Fruit fly (Drosophila melanogaster) whole organism, embryonic: ENCODE data around the gene dysc.

Source experiments
- Antp ChIP-seq: fragments of 200-800 bp; sonication (Bioruptor generic); optimal IDR thresholded peaks from 3 replicates; lab custom pipeline; 2016; ENCODE audit warnings: missing biosample characterization, missing genetic modification characterization
- Bteb2 ChIP-seq: fragments of 200-800 bp; sonication (Bioruptor generic); optimal IDR thresholded peaks from 2 replicates; lab custom pipeline; 2016; ENCODE audit warnings: missing biosample characterization, missing genetic modification characterization
- CG10267 ChIP-seq: fragments of 200-800 bp; sonication (Bioruptor generic); optimal IDR thresholded peaks from 2 replicates; lab custom pipeline; 2018; ENCODE audit warnings: missing biosample characterization, mild to moderate bottlenecking, missing genetic modification characterization, moderate library complexity
- CG10274 ChIP-seq: fragments of 200-800 bp; sonication (Bioruptor generic); optimal IDR thresholded peaks from 3 replicates; lab custom pipeline; 2017; ENCODE audit warnings: missing biosample characterization, mild to moderate bottlenecking, missing genetic modification characterization
- CG10654 ChIP-seq: fragments of 200-800 bp; sonication (Bioruptor generic); optimal IDR thresholded peaks from 2 replicates; lab custom pipeline; 2016; ENCODE audit warnings: missing biosample characterization, missing genetic modification characterization
- CG11085 ChIP-seq: fragments of 200-800 bp; sonication (Bioruptor generic); IDR thresholded peaks from 2 replicates; pipeline ENCODE4 v1.3.6; 2022; ENCODE audit warnings: missing biosample characterization, missing genetic modification characterization
- CG11695 ChIP-seq: fragments of 200-800 bp; sonication (Bioruptor generic); IDR thresholded peaks from 3 replicates; pipeline ENCODE4 v1.3.6; 2022; ENCODE audit warnings: missing biosample characterization, missing genetic modification characterization
- CG13775 ChIP-seq: fragments of 200-800 bp; sonication (Bioruptor generic); optimal IDR thresholded peaks from 3 replicates; lab custom pipeline; 2017; ENCODE audit warnings: missing biosample characterization, mild to moderate bottlenecking, missing genetic modification characterization
- CG14860 ChIP-seq: fragments of 200-800 bp; sonication (Bioruptor generic); IDR thresholded peaks from 3 replicates; pipeline ENCODE4 v1.3.6; 2022; ENCODE audit warnings: missing biosample characterization, missing genetic modification characterization; ENCODE audit not compliant: partially characterized antibody
- CG15479 ChIP-seq: fragments of 200-800 bp; sonication (Bioruptor generic); optimal IDR thresholded peaks from 3 replicates; lab custom pipeline; 2019; ENCODE audit warnings: missing biosample characterization, mild to moderate bottlenecking, missing genetic modification characterization, moderate library complexity
- CG18619 ChIP-seq: fragments of 200-800 bp; sonication (Bioruptor generic); optimal IDR thresholded peaks from 3 replicates; lab custom pipeline; 2017; ENCODE audit warnings: missing biosample characterization, mild to moderate bottlenecking, missing genetic modification characterization
- CG18764 ChIP-seq: fragments of 200-800 bp; sonication (Bioruptor generic); optimal IDR thresholded peaks from 3 replicates; lab custom pipeline; 2016; ENCODE audit warnings: missing biosample characterization, missing genetic modification characterization
- CG2199 ChIP-seq: fragments of 200-800 bp; sonication (Bioruptor generic); IDR thresholded peaks from 3 replicates; pipeline ENCODE4 v1.3.6; 2022; ENCODE audit warnings: missing biosample characterization, missing genetic modification characterization
- CG31224 ChIP-seq: fragments of 200-800 bp; sonication (Bioruptor generic); IDR thresholded peaks from 2 replicates; pipeline ENCODE4 v1.3.6; 2022; ENCODE audit warnings: missing biosample characterization, missing genetic modification characterization
- CG31388 ChIP-seq: fragments of 200-800 bp; sonication (Bioruptor generic); optimal IDR thresholded peaks from 2 replicates; lab custom pipeline; 2016; ENCODE audit warnings: missing biosample characterization, missing genetic modification characterization
- CG6689 ChIP-seq: fragments of 200-800 bp; sonication (Bioruptor generic); IDR thresholded peaks from 2 replicates; pipeline ENCODE4 v1.3.6; 2022; ENCODE audit warnings: missing biosample characterization, missing genetic modification characterization
- Dbx ChIP-seq: fragments of 200-800 bp; sonication (Bioruptor generic); IDR thresholded peaks from 3 replicates; pipeline ENCODE4 v1.3.6; 2022; ENCODE audit warnings: missing biosample characterization, missing genetic modification characterization
- Dip3 ChIP-seq: fragments of 200-800 bp; sonication (Bioruptor generic); optimal IDR thresholded peaks from 3 replicates; lab custom pipeline; 2016; ENCODE audit warnings: missing biosample characterization, missing genetic modification characterization
- E2f1 ChIP-seq: fragments of 200-800 bp; sonication (Bioruptor generic); IDR thresholded peaks from 2 replicates; pipeline ENCODE4 v1.3.6; 2022; ENCODE audit warnings: missing biosample characterization, missing genetic modification characterization
- H15 ChIP-seq: fragments of 200-800 bp; sonication (Bioruptor generic); IDR thresholded peaks from 3 replicates; pipeline ENCODE4 v1.3.6; 2022; ENCODE audit warnings: missing biosample characterization, missing genetic modification characterization
- HLH4C ChIP-seq: fragments of 200-800 bp; sonication (Bioruptor generic); IDR thresholded peaks from 3 replicates; pipeline ENCODE4 v1.3.6; 2022; ENCODE audit warnings: missing biosample characterization, missing genetic modification characterization; ENCODE audit not compliant: partially characterized antibody
- Hand ChIP-seq: fragments of 200-800 bp; sonication (Bioruptor generic); optimal IDR thresholded peaks from 2 replicates; lab custom pipeline; 2017; ENCODE audit warnings: mild to moderate bottlenecking, missing biosample characterization, missing genetic modification reagents, missing genetic modification characterization
- Hr3 ChIP-seq: fragments of 200-800 bp; sonication (Bioruptor generic); optimal IDR thresholded peaks from 3 replicates; lab custom pipeline; 2016; ENCODE audit warnings: missing biosample characterization, missing genetic modification characterization
- Mes4 ChIP-seq: fragments of 200-800 bp; sonication (Bioruptor generic); optimal IDR thresholded peaks from 2 replicates; lab custom pipeline; 2016; ENCODE audit warnings: missing biosample characterization, missing genetic modification characterization
- Sox100B ChIP-seq: fragments of 200-800 bp; sonication (Bioruptor generic); optimal IDR thresholded peaks from 3 replicates; lab custom pipeline; 2018; ENCODE audit warnings: missing biosample characterization, mild to moderate bottlenecking, missing genetic modification characterization
- al ChIP-seq: fragments of 200-800 bp; sonication (Bioruptor generic); IDR thresholded peaks from 2 replicates; pipeline ENCODE4 v1.3.6; 2022; ENCODE audit warnings: missing biosample characterization, missing genetic modification characterization
- aop ChIP-seq: fragments of 200-800 bp; sonication (Bioruptor generic); IDR thresholded peaks from 2 replicates; pipeline ENCODE4 v1.3.6; 2022; ENCODE audit warnings: missing biosample characterization, missing genetic modification characterization
- br ChIP-seq: fragments of >200 bp; optimal IDR thresholded peaks from 2 replicates; lab custom pipeline; 2017
- cato ChIP-seq: fragments of 200-800 bp; sonication (Bioruptor generic); optimal IDR thresholded peaks from 2 replicates; lab custom pipeline; 2016; ENCODE audit warnings: missing biosample characterization, missing genetic modification characterization, borderline replicate concordance
- dm ChIP-seq: fragments of 200-800 bp; sonication (Bioruptor generic); optimal IDR thresholded peaks from 3 replicates; lab custom pipeline; 2016; ENCODE audit warnings: missing biosample characterization, missing genetic modification characterization
- dmrt11E ChIP-seq: fragments of 200-800 bp; sonication (Bioruptor generic); optimal IDR thresholded peaks from 3 replicates; lab custom pipeline; 2018; ENCODE audit warnings: missing biosample characterization, mild to moderate bottlenecking, missing genetic modification characterization, moderate library complexity
- grn ChIP-seq: fragments of 200-800 bp; sonication (Bioruptor generic); optimal IDR thresholded peaks from 3 replicates; lab custom pipeline; 2017; ENCODE audit warnings: missing biosample characterization, missing genetic modification characterization
- gt ChIP-seq: fragments of 200-800 bp; sonication (Bioruptor generic); IDR thresholded peaks from 2 replicates; pipeline ENCODE4 v1.3.6; 2022; ENCODE audit warnings: missing biosample characterization, missing genetic modification characterization
- jumu ChIP-seq: fragments of 200-800 bp; sonication (Bioruptor generic); optimal IDR thresholded peaks from 3 replicates; lab custom pipeline; 2016; ENCODE audit warnings: missing biosample characterization, missing genetic modification characterization
- klu ChIP-seq: fragments of 200-800 bp; sonication (Bioruptor generic); IDR thresholded peaks from 2 replicates; pipeline ENCODE4 v1.3.6; 2022; ENCODE audit warnings: missing biosample characterization, missing genetic modification characterization
- lola ChIP-seq, 3 experiments: fragments of >200 bp in 2 of 3; fragments of 200-800 bp in 1 of 3; sonication (Bioruptor generic) in 1 of 3; optimal IDR thresholded peaks; 2 replicates each; lab custom pipeline; 2017 to 2019; ENCODE audit warnings: missing biosample characterization in 3 of 3, missing genetic modification characterization in 3 of 3, mild to moderate bottlenecking in 1 of 3, moderate library complexity in 1 of 3
- nmo ChIP-seq: fragments of 200-800 bp; sonication (Bioruptor generic); optimal IDR thresholded peaks from 2 replicates; lab custom pipeline; 2018; ENCODE audit warnings: missing biosample characterization, mild to moderate bottlenecking, missing genetic modification characterization, moderate library complexity
- onecut ChIP-seq: fragments of 200-800 bp; sonication (Bioruptor generic); IDR thresholded peaks from 2 replicates; pipeline ENCODE4 v1.3.6; 2022; ENCODE audit warnings: missing biosample characterization, missing genetic modification characterization
- otp ChIP-seq: fragments of 200-800 bp; sonication (Bioruptor generic); IDR thresholded peaks from 3 replicates; pipeline ENCODE4, ENCODE4 v1.3.6; 2022; ENCODE audit warnings: missing biosample characterization, missing genetic modification characterization
- pros ChIP-seq: fragments of 200-800 bp; sonication (Bioruptor generic); optimal IDR thresholded peaks from 3 replicates; lab custom pipeline; 2019; ENCODE audit warnings: missing biosample characterization, mild to moderate bottlenecking, missing genetic modification characterization, moderate library complexity
- pum ChIP-seq: fragments of 200-800 bp; sonication (Bioruptor generic); optimal IDR thresholded peaks from 2 replicates; lab custom pipeline; 2016; ENCODE audit warnings: missing biosample characterization, missing genetic modification characterization
- ro ChIP-seq: fragments of 200-800 bp; sonication (Bioruptor generic); IDR thresholded peaks from 2 replicates; pipeline ENCODE4 v1.3.6; 2022; ENCODE audit warnings: missing biosample characterization, missing genetic modification characterization
- salm ChIP-seq: fragments of 200-800 bp; sonication (Bioruptor generic); optimal IDR thresholded peaks from 2 replicates; lab custom pipeline; 2018; ENCODE audit warnings: missing biosample characterization, mild to moderate bottlenecking, missing genetic modification characterization
- slp2 ChIP-seq: fragments of 200-800 bp; sonication (Bioruptor generic); optimal IDR thresholded peaks from 2 replicates; lab custom pipeline; 2016; ENCODE audit warnings: missing biosample characterization, missing genetic modification characterization
- sna ChIP-seq: fragments of 200-800 bp; sonication (Bioruptor generic); IDR thresholded peaks from 2 replicates; pipeline ENCODE4 v1.3.6; 2022; ENCODE audit warnings: missing biosample characterization, missing genetic modification characterization; ENCODE audit not compliant: partially characterized antibody
- sob ChIP-seq: fragments of 200-800 bp; sonication (Bioruptor generic); IDR thresholded peaks from 2 replicates; pipeline ENCODE4 v1.3.6; 2022; ENCODE audit warnings: missing biosample characterization, missing genetic modification characterization
- trh ChIP-seq: fragments of 200-800 bp; sonication (Bioruptor generic); optimal IDR thresholded peaks from 2 replicates; lab custom pipeline; 2016; ENCODE audit warnings: missing biosample characterization, missing genetic modification characterization
- ttk ChIP-seq: fragments of 200-800 bp; sonication (Bioruptor generic); IDR thresholded peaks from 2 replicates; pipeline ENCODE4 v2.1.2; 2022; ENCODE audit warnings: missing biosample characterization, missing genetic modification characterization
- vvl ChIP-seq: fragments of 200-800 bp; sonication (Bioruptor generic); IDR thresholded peaks from 2 replicates; pipeline ENCODE4 v1.3.6; 2022; ENCODE audit warnings: missing biosample characterization, missing genetic modification characterization

dysc gene

dm6 chr3L:13923332-13924272 lies 20.6 kb upstream of the dysc start (continued):
- TF ChIP-seq sna (GFP tag; lab: Robert Waterston, UW) (no peak), ro (no peak), E2f1 (GFP tag; lab: Robert Waterston, UW) (0 out of 2 replicates have a peak, but pooled peaks have one; percentile 43), gt (GFP tag; lab: Robert Waterston, UW) (no peak; the same call in 1 of the 2 replicates), klu (GFP tag; lab: Robert Waterston, UW) (peak; percentile 57), grn (no peak), CG6689 (GFP tag; lab: Robert Waterston, UW) (peak; percentile 68), CG14860 (GFP tag; lab: Robert Waterston, UW) (no peak), Dip3 (GFP tag; lab: Kevin White, UChicago) (peak; percentile 32), CG10267 (tag; lab: Kevin White, UChicago) (peak; percentile 55), dmrt11E (tag; lab: Kevin White, UChicago) (peak; percentile 10), dm (GFP tag; lab: Kevin White, UChicago) (no peak), CG2199 (no peak), vvl (GFP tag; lab: Robert Waterston, UW) (peak; percentile 83), nmo (GFP tag; lab: Kevin White, UChicago) (peak; percentile 63), Mes4 (GFP tag; lab: Kevin White, UChicago) (no peak), al (GFP tag; lab: Robert Waterston, UW) (peak; percentile 86), otp (GFP tag; lab: Robert Waterston, UW) (0 out of 3 replicates have a peak, but pooled peaks have one; percentile 18), CG31388 (GFP tag; lab: Kevin White, UChicago) (no peak), Sox100B (GFP tag; lab: Kevin White, UChicago) (peak; percentile 21), pum (GFP tag; lab: Kevin White, UChicago) (no peak), CG10654 (GFP tag; lab: Kevin White, UChicago) (peak; percentile 34), CG31224 (GFP tag; lab: Robert Waterston, UW) (peak; percentile 81), Bteb2 (GFP tag; lab: Kevin White, UChicago) (peak; percentile 9), CG18619 (GFP tag; lab: Kevin White, UChicago) (peak; percentile 25), trh (no peak), ttk (GFP tag; lab: Robert Waterston, UW) (peak; percentile 57; the same call in 1 of the 2 replicates), Dbx (GFP tag; lab: Robert Waterston, UW) (peak; percentile 85), sob (GFP tag; lab: Robert Waterston, UW) (peak; percentile 84), br (lab: Kevin White, UChicago) (no peak), pros (no peak), slp2 (GFP tag; lab: Kevin White, UChicago) (no peak), onecut (no peak), jumu (GFP tag; lab: Kevin White, UChicago) (peak; percentile 44), CG18764 (GFP tag; lab: Kevin White, UChicago) (peak; percentile 21), Hand (no peak), HLH4C (GFP tag; lab: Robert Waterston, UW) (no peak), lola (GFP tag; optimal IDR thresholded peaks at IDR 0.05; lab: Kevin White, UChicago) (peak in 1 of 3 experiments; percentile 29), Hr3 (GFP tag; lab: Kevin White, UChicago) (peak; percentile 27), CG10274 (GFP tag; lab: Kevin White, UChicago) (peak; percentile 7), H15 (GFP tag; lab: Robert Waterston, UW) (0 out of 3 replicates have a peak, but pooled peaks have one; percentile 35), CG11085 (GFP tag; lab: Robert Waterston, UW) (peak; percentile 61), CG11695 (GFP tag; lab: Robert Waterston, UW) (peak; percentile 77), aop (GFP tag; lab: Robert Waterston, UW) (no peak), Antp (GFP tag; lab: Kevin White, UChicago) (no peak), cato (no peak), CG15479 (GFP tag; lab: Kevin White, UChicago) (no peak), CG13775 (GFP tag; lab: Kevin White, UChicago) (peak; percentile 39), salm (tag; lab: Kevin White, UChicago) (no peak)
